Worm (Caenorhabditis elegans) whole organism, L4 larva: ENCODE data around the gene C49F5.6.

ENCODE experiments used
- F37D6.2 ChIP-seq: sonication (generic microtip); optimal IDR thresholded peaks from 2 replicates; lab custom pipeline; 2016; ENCODE audit warnings: mild to moderate bottlenecking, missing genetic modification characterization, missing compliant biosample characterization
- ama-1 ChIP-seq: fragments of 150-350 bp; optimal IDR thresholded peaks from 2 replicates; lab custom pipeline; 2014; ENCODE audit warnings: inconsistent platforms, mixed read lengths
- ceh-44 ChIP-seq: fragments of 200-800 bp; sonication (Bioruptor generic); IDR thresholded peaks from 2 replicates; pipeline ENCODE4 v1.3.6; 2022; ENCODE audit warnings: missing genetic modification reagents, missing genetic modification characterization, missing compliant biosample characterization
- hlh-30 ChIP-seq: sonication (generic microtip); optimal IDR thresholded peaks from 2 replicates; lab custom pipeline; 2017; ENCODE audit warnings: antibody characterized with exemption, mild to moderate bottlenecking, missing genetic modification characterization, missing compliant biosample characterization; ENCODE audit not compliant: insufficient read depth
- lin-15B ChIP-seq: fragments of 150-350 bp; sonication (generic microtip); optimal IDR thresholded peaks from 3 replicates; lab custom pipeline; 2014; ENCODE audit warnings: missing biosample characterization, missing genetic modification characterization
- lsy-2 ChIP-seq, 2 experiments: fragments of 150-350 bp in 1 of 2; sonication (generic microtip) in 1 of 2; optimal IDR thresholded peaks; 2 replicates each; lab custom pipeline; 2014 to 2017; ENCODE audit warnings: missing biosample characterization in 2 of 2, missing genetic modification characterization in 2 of 2
- nhr-77 ChIP-seq: fragments of 150-350 bp; optimal IDR thresholded peaks from 2 replicates; lab custom pipeline; 2014; ENCODE audit warnings: missing biosample characterization, missing genetic modification characterization
- php-3 ChIP-seq: fragments of 200-800 bp; sonication (Bioruptor generic); IDR thresholded peaks from 2 replicates; pipeline ENCODE4 v1.3.6; 2022; ENCODE audit warnings: missing genetic modification reagents, missing genetic modification characterization, missing compliant biosample characterization
- snpc-1.2 ChIP-seq: fragments of 200-800 bp; sonication (Bioruptor generic); IDR thresholded peaks from 2 replicates; pipeline ENCODE4 v1.3.6; 2022; ENCODE audit warnings: missing genetic modification reagents, missing genetic modification characterization, missing compliant biosample characterization
- unc-130 ChIP-seq: sonication (generic microtip); optimal IDR thresholded peaks from 2 replicates; lab custom pipeline; 2016; ENCODE audit warnings: missing genetic modification reagents, missing genetic modification characterization, missing compliant biosample characterization

DNA sequence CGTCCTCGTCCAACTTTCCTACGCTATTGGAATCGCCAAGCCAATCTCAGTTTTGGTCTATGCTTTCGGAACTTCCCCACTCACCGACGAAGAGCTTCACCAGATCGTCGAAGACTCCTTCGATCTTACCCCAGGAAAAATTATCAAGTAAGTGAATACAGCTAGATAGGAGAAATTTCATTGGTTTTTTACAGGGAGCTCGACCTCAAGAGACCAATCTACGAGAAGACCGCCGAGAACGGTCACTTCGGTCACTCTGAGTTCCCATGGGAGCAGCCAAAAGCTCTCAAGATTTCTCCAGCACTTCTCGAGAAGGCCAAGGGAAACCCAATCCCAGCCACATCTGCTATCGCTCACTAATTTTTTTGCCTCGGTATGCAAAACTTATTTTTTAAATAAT lies 21.1 kb upstream of the C49F5.6 start:
- TF ChIP-seq snpc-1.2 (GFP tag; lab: Robert Waterston, UW) (no peak), lsy-2 (tag; optimal IDR thresholded peaks at IDR 0.05; lab: Kevin White, UChicago) (no peak), ceh-44 (GFP tag; lab: Robert Waterston, UW) (no peak), nhr-77 (tag; lab: Kevin White, UChicago) (no peak), php-3 (GFP tag; lab: Robert Waterston, UW) (no peak), hlh-30 (tag; lab: Kevin White, UChicago) (no peak), unc-130 (GFP tag; lab: Kevin White, UChicago) (no peak), lin-15B (tag; lab: Kevin White, UChicago) (no peak), ama-1 (lab: Kevin White, UChicago) (peak; percentile 57), F37D6.2 (no peak)
